Fruit fly (Drosophila melanogaster) whole organism, embryonic: ENCODE data around the gene CG7914.

ENCODE experiments used
- CG1024 ChIP-seq: fragments of 200-800 bp; sonication (Bioruptor generic); IDR thresholded peaks from 2 replicates; pipeline ENCODE4 v1.3.6; 2022; ENCODE audit warnings: missing biosample characterization, missing genetic modification characterization
- CG11093 ChIP-seq: fragments of 200-800 bp; sonication (Bioruptor generic); IDR thresholded peaks from 3 replicates; pipeline ENCODE4 v1.3.6; 2022; ENCODE audit warnings: missing biosample characterization, missing genetic modification characterization
- CG12104 ChIP-seq: fragments of 200-800 bp; sonication (Bioruptor generic); optimal IDR thresholded peaks from 3 replicates; lab custom pipeline; 2016; ENCODE audit warnings: missing biosample characterization, missing genetic modification characterization
- CG16863 ChIP-seq: fragments of 200-800 bp; sonication (Bioruptor generic); optimal IDR thresholded peaks from 3 replicates; lab custom pipeline; 2016; ENCODE audit warnings: missing biosample characterization, missing genetic modification characterization
- CG17385 ChIP-seq: fragments of 200-800 bp; sonication (Bioruptor generic); optimal IDR thresholded peaks from 3 replicates; lab custom pipeline; 2018; ENCODE audit warnings: missing biosample characterization, mild to moderate bottlenecking, missing genetic modification characterization
- CG17912 ChIP-seq: fragments of 200-800 bp; sonication (Bioruptor generic); optimal IDR thresholded peaks from 2 replicates; lab custom pipeline; 2018; ENCODE audit warnings: missing biosample characterization, mild to moderate bottlenecking, missing genetic modification characterization
- CG1832 ChIP-seq: fragments of 200-800 bp; sonication (Bioruptor generic); optimal IDR thresholded peaks from 2 replicates; lab custom pipeline; 2017; ENCODE audit warnings: missing biosample characterization, mild to moderate bottlenecking, missing genetic modification characterization, inconsistent platforms
- CG2120 ChIP-seq: fragments of 200-800 bp; sonication (Bioruptor generic); optimal IDR thresholded peaks from 3 replicates; lab custom pipeline; 2016; ENCODE audit warnings: missing biosample characterization, missing genetic modification characterization
- CG31441 ChIP-seq: fragments of 200-800 bp; sonication (Bioruptor generic); IDR thresholded peaks from 2 replicates; pipeline ENCODE4 v1.3.6; 2022; ENCODE audit warnings: missing biosample characterization, missing genetic modification characterization
- CG3407 ChIP-seq: fragments of 200-800 bp; sonication (Bioruptor generic); optimal IDR thresholded peaks from 2 replicates; lab custom pipeline; 2018; ENCODE audit warnings: missing biosample characterization, mild to moderate bottlenecking, missing genetic modification characterization
- CG42726 ChIP-seq: fragments of 200-800 bp; sonication (Bioruptor generic); IDR thresholded peaks from 2 replicates; pipeline ENCODE4 v1.3.6; 2022; ENCODE audit warnings: missing biosample characterization, missing genetic modification characterization; ENCODE audit not compliant: partially characterized antibody
- CG7271 ChIP-seq: fragments of 200-800 bp; sonication (Bioruptor generic); optimal IDR thresholded peaks from 2 replicates; lab custom pipeline; 2018; ENCODE audit warnings: missing biosample characterization, mild to moderate bottlenecking, missing genetic modification characterization, moderate library complexity
- CG8281 ChIP-seq: fragments of 200-800 bp; sonication (Bioruptor generic); optimal IDR thresholded peaks from 2 replicates; lab custom pipeline; 2018; ENCODE audit warnings: missing biosample characterization, mild to moderate bottlenecking, missing genetic modification characterization, moderate library complexity
- CG8290 ChIP-seq, 3 experiments: fragments of 200-800 bp; sonication (Bioruptor generic); optimal IDR thresholded peaks; 2 replicates each; lab custom pipeline; 2016 to 2019; ENCODE audit warnings: missing biosample characterization in 3 of 3, missing genetic modification characterization in 3 of 3, mild to moderate bottlenecking in 2 of 3, moderate library complexity in 1 of 3
- D19A ChIP-seq: fragments of 200-800 bp; optimal IDR thresholded peaks from 3 replicates; lab custom pipeline; 2019; ENCODE audit warnings: missing biosample characterization, mild to moderate bottlenecking, missing genetic modification characterization, moderate library complexity
- Dll ChIP-seq: fragments of 200-800 bp; sonication (Bioruptor generic); IDR thresholded peaks from 4 replicates; pipeline ENCODE4 v1.3.6; 2022; ENCODE audit warnings: missing biosample characterization, missing genetic modification characterization; ENCODE audit not compliant: partially characterized antibody
- Dp ChIP-seq: fragments of 200-800 bp; sonication (Bioruptor generic); optimal IDR thresholded peaks from 2 replicates; lab custom pipeline; 2018; ENCODE audit warnings: missing biosample characterization, mild to moderate bottlenecking, missing genetic modification characterization, moderate library complexity
- Ets97D ChIP-seq: fragments of 200-800 bp; sonication (Bioruptor generic); optimal IDR thresholded peaks from 3 replicates; lab custom pipeline; 2016; ENCODE audit warnings: missing biosample characterization, missing genetic modification characterization
- Gug ChIP-seq: fragments of 200-800 bp; sonication (Bioruptor generic); IDR thresholded peaks from 4 replicates; pipeline ENCODE4 v1.3.6; 2022; ENCODE audit warnings: missing biosample characterization, missing genetic modification characterization
- Hmr ChIP-seq: fragments of 200-800 bp; sonication (Bioruptor generic); optimal IDR thresholded peaks from 3 replicates; lab custom pipeline; 2017; ENCODE audit warnings: mild to moderate bottlenecking, missing biosample characterization, missing genetic modification reagents, missing genetic modification characterization
- Hr51 ChIP-seq, 2 experiments: fragments of 200-800 bp; sonication (Bioruptor generic); optimal IDR thresholded peaks; 2 replicates in 1 of 2; 3 replicates in 1 of 2; lab custom pipeline; 2016 to 2018; ENCODE audit warnings: missing biosample characterization in 2 of 2, missing genetic modification characterization in 2 of 2, mild to moderate bottlenecking in 1 of 2, moderate library complexity in 1 of 2
- Oli ChIP-seq: fragments of 200-800 bp; sonication (Bioruptor generic); optimal IDR thresholded peaks from 2 replicates; lab custom pipeline; 2018; ENCODE audit warnings: missing biosample characterization, mild to moderate bottlenecking, missing genetic modification characterization, moderate library complexity
- Trl ChIP-seq, 3 experiments: fragments of >200 bp in 2 of 3; fragments of 200-800 bp in 1 of 3; sonication (Bioruptor generic) in 1 of 3; optimal IDR thresholded peaks; 2 replicates in 1 of 3; 3 replicates in 2 of 3; lab custom pipeline; 2016 to 2017; ENCODE audit warnings: missing biosample characterization in 1 of 3, missing genetic modification characterization in 1 of 3
- Usf ChIP-seq: fragments of 200-800 bp; sonication (Bioruptor generic); optimal IDR thresholded peaks from 2 replicates; lab custom pipeline; 2017; ENCODE audit warnings: missing genotype, missing biosample characterization, missing genetic modification characterization
- ac ChIP-seq: fragments of 200-800 bp; sonication (Bioruptor generic); optimal IDR thresholded peaks from 3 replicates; lab custom pipeline; 2017; ENCODE audit warnings: missing biosample characterization, mild to moderate bottlenecking, missing genetic modification characterization
- ase ChIP-seq: fragments of 200-800 bp; sonication (Bioruptor generic); IDR thresholded peaks from 3 replicates; pipeline ENCODE4 v1.3.6; 2022; ENCODE audit warnings: missing biosample characterization, missing genetic modification characterization
- ato ChIP-seq: fragments of 200-800 bp; sonication (Bioruptor generic); IDR thresholded peaks from 2 replicates; pipeline ENCODE4 v1.3.6; 2022; ENCODE audit warnings: missing biosample characterization, missing genetic modification characterization; ENCODE audit not compliant: partially characterized antibody
- bsh ChIP-seq, 2 experiments: fragments of 200-800 bp; sonication (Bioruptor generic); optimal IDR thresholded peaks; 2 replicates each; lab custom pipeline; 2017 to 2018; ENCODE audit warnings: mild to moderate bottlenecking in 2 of 2, missing biosample characterization in 2 of 2, missing genetic modification characterization in 2 of 2, moderate library complexity in 1 of 2
- cad ChIP-seq: fragments of >200 bp; optimal IDR thresholded peaks from 2 replicates; lab custom pipeline; 2017; ENCODE audit warnings: missing biosample characterization, missing genetic modification characterization
- dmrt99B ChIP-seq: fragments of 200-800 bp; sonication (Bioruptor generic); optimal IDR thresholded peaks from 2 replicates; lab custom pipeline; 2018; ENCODE audit warnings: missing biosample characterization, mild to moderate bottlenecking, missing genetic modification characterization, moderate library complexity
- ems ChIP-seq: fragments of 200-800 bp; sonication (Bioruptor generic); optimal IDR thresholded peaks from 3 replicates; lab custom pipeline; 2016; ENCODE audit warnings: missing biosample characterization, missing genetic modification characterization
- eve ChIP-seq, 2 experiments: fragments of >200 bp; optimal IDR thresholded peaks; 2 replicates each; lab custom pipeline; 2017; ENCODE audit warnings: missing biosample characterization in 2 of 2, missing genetic modification characterization in 2 of 2
- ewg ChIP-seq: fragments of 200-800 bp; sonication (Bioruptor generic); optimal IDR thresholded peaks from 3 replicates; lab custom pipeline; 2017; ENCODE audit warnings: mild to moderate bottlenecking, missing biosample characterization, missing genetic modification reagents, missing genetic modification characterization
- hkb ChIP-seq, 2 experiments: fragments of 200-800 bp in 1 of 2; fragments of >200 bp in 1 of 2; sonication (Bioruptor generic) in 1 of 2; IDR thresholded peaks in 1 of 2; optimal IDR thresholded peaks in 1 of 2; 2 replicates each; pipeline versions ENCODE4 v1.3.6 to Lab custom; 2017 to 2022; ENCODE audit warnings: missing biosample characterization in 1 of 2, missing genetic modification characterization in 1 of 2
- ind ChIP-seq: fragments of 200-800 bp; sonication (Bioruptor generic); optimal IDR thresholded peaks from 3 replicates; lab custom pipeline; 2016; ENCODE audit warnings: missing biosample characterization, missing genetic modification characterization
- lmd ChIP-seq: fragments of 200-800 bp; sonication (Bioruptor generic); IDR thresholded peaks from 2 replicates; pipeline ENCODE4 v1.3.6; 2022; ENCODE audit warnings: missing biosample characterization, missing genetic modification characterization
- maf-S ChIP-seq: fragments of 200-800 bp; sonication (Bioruptor generic); optimal IDR thresholded peaks from 2 replicates; lab custom pipeline; 2016; ENCODE audit warnings: missing biosample characterization, missing genetic modification characterization
- mam ChIP-seq: fragments of 200-800 bp; sonication (Bioruptor generic); optimal IDR thresholded peaks from 3 replicates; lab custom pipeline; 2016; ENCODE audit warnings: missing biosample characterization, missing genetic modification characterization
- nerfin-2 ChIP-seq: fragments of 200-800 bp; sonication (Bioruptor generic); IDR thresholded peaks from 2 replicates; pipeline ENCODE4 v1.3.6; 2022; ENCODE audit warnings: missing biosample characterization, missing genetic modification characterization; ENCODE audit not compliant: partially characterized antibody
- pan ChIP-seq, 4 experiments: fragments of >200 bp in 3 of 4; fragments of 200-800 bp in 1 of 4; sonication (Bioruptor generic) in 1 of 4; optimal IDR thresholded peaks in 3 of 4; IDR thresholded peaks in 1 of 4; 2 replicates each; pipeline versions ENCODE4 v1.3.6 to Lab custom; 2017 to 2022; ENCODE audit warnings: missing biosample characterization in 2 of 4, missing genetic modification characterization in 2 of 4, mixed read lengths in 1 of 4
- pita ChIP-seq: fragments of 200-800 bp; sonication (Bioruptor generic); optimal IDR thresholded peaks from 2 replicates; lab custom pipeline; 2017; ENCODE audit warnings: missing biosample characterization, mild to moderate bottlenecking, missing genetic modification characterization
- seq ChIP-seq: fragments of 200-800 bp; sonication (Bioruptor generic); IDR thresholded peaks from 2 replicates; pipeline ENCODE4 v1.3.6; 2022; ENCODE audit warnings: missing biosample characterization, missing genetic modification characterization
- sisA ChIP-seq: fragments of 200-800 bp; sonication (Bioruptor generic); IDR thresholded peaks from 2 replicates; pipeline ENCODE4 v1.3.6; 2022; ENCODE audit warnings: missing biosample characterization, missing genetic modification characterization
- sr ChIP-seq: fragments of 200-800 bp; sonication (Bioruptor generic); IDR thresholded peaks from 3 replicates; pipeline ENCODE4 v1.3.6; 2022; ENCODE audit warnings: missing biosample characterization, missing genetic modification characterization
- wdn ChIP-seq: fragments of 200-800 bp; sonication (Bioruptor generic); IDR thresholded peaks from 2 replicates; pipeline ENCODE4 v1.3.6; 2022; ENCODE audit warnings: missing biosample characterization, missing genetic modification characterization
- wek ChIP-seq: fragments of 200-800 bp; sonication (Bioruptor generic); optimal IDR thresholded peaks from 3 replicates; lab custom pipeline; 2018; ENCODE audit warnings: missing biosample characterization, mild to moderate bottlenecking, missing genetic modification characterization, moderate library complexity

CG7914 gene

DNA sequence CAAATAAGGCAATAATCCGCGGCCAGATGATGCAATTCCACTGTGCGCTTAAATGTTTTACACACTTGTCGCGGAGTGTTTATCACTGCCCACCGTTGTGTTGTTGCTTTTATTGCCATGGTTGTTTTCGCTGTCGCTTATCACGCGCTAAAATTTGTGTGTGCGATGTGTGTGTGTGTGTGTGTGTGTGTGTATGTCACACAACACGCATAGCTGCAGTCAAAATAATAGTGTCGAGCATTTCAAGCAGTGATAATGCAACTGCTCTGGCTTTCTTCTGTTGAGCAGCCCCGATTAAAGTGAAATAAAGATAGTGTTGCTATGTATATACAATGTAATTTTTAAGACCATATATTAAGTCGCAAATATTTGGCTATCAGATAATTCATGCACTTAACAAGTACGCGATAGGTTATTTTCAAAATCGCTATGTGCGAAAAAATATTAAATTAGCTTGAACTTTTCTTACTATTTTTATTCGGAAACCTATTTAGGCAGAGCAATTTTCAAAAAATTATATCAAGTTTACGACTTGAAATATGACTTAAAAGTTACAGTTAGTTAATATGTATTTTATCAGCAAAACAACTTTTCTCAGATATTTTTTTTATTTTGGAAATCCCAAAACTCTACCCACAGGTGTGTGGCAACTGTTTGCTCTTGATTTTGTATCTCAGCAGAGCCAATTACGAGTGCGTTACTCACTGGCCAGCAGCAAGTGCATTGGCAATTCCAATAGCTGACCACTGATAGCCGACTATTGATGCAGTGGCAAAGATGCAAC, 26.9 kb downstream of the CG7914 start (continued):
- TF ChIP-seq Dp (GFP tag; lab: Kevin White, UChicago) (no peak), CG16863 (GFP tag; lab: Kevin White, UChicago) (peak; percentile 9), hkb (optimal IDR thresholded peaks at IDR 0.05; lab: Kevin White, UChicago) (no peak), hkb (GFP tag; IDR thresholded peaks at IDR 0.05; lab: Robert Waterston, UW) (no peak), dmrt99B (tag; lab: Kevin White, UChicago) (peak; percentile 70), bsh (GFP tag; optimal IDR thresholded peaks at IDR 0.05; lab: Kevin White, UChicago) (peak in 1 of 2 experiments; percentile 9), Hmr (GFP tag; lab: Kevin White, UChicago) (peak; percentile 51), Gug (GFP tag; lab: Robert Waterston, UW) (peak; percentile 22; the same call in 1 of the 4 replicates), CG42726 (GFP tag; lab: Robert Waterston, UW) (no peak), nerfin-2 (GFP tag; lab: Robert Waterston, UW) (no peak), CG17385 (GFP tag; lab: Kevin White, UChicago) (peak; percentile 52), eve (GFP tag; optimal IDR thresholded peaks at IDR 0.05; lab: Kevin White, UChicago) (peak in 1 of 2 experiments; percentile 46), ase (no peak; the same call in 2 of the 3 replicates), CG1024 (GFP tag; lab: Robert Waterston, UW) (no peak), ems (GFP tag; lab: Kevin White, UChicago) (no peak), sr (GFP tag; lab: Robert Waterston, UW) (no peak), ind (peak; percentile 35), CG12104 (GFP tag; lab: Kevin White, UChicago) (peak; percentile 41), ac (GFP tag; lab: Kevin White, UChicago) (no peak), CG11093 (GFP tag; lab: Robert Waterston, UW) (no peak), CG7271 (no peak), Hr51 (GFP tag; optimal IDR thresholded peaks at IDR 0.05; lab: Kevin White, UChicago) (peak in 1 of 2 experiments; percentile 68), Ets97D (GFP tag; lab: Kevin White, UChicago) (no peak), cad (GFP tag; lab: Kevin White, UChicago) (no peak), pan (optimal IDR thresholded peaks at IDR 0.05; lab: Kevin White, UChicago) (no peak), pan (GFP tag; optimal IDR thresholded peaks at IDR 0.05 in 1 of 2, IDR thresholded peaks at IDR 0.05 in 1 of 2) (no peak), CG8281 (peak; percentile 3), CG2120 (peak; percentile 56), pita (GFP tag; lab: Kevin White, UChicago) (no peak), Trl (optimal IDR thresholded peaks at IDR 0.05; lab: Kevin White, UChicago) (no peak), Trl (GFP tag; optimal IDR thresholded peaks at IDR 0.05; lab: Kevin White, UChicago) (no peak), Usf (GFP tag; lab: Kevin White, UChicago) (peak; percentile 8), Oli (peak; percentile 65), wdn (GFP tag; lab: Robert Waterston, UW) (peak; percentile 17; the same call in 1 of the 2 replicates), CG8290 (GFP tag; optimal IDR thresholded peaks at IDR 0.05; lab: Kevin White, UChicago) (no peak), CG8290 (tag; optimal IDR thresholded peaks at IDR 0.05; lab: Kevin White, UChicago) (peak in 1 of 2 experiments; percentile 61), D19A (tag; lab: Kevin White, UChicago) (peak; percentile 22), CG3407 (GFP tag; lab: Kevin White, UChicago) (no peak), sisA (GFP tag; lab: Robert Waterston, UW) (0 out of 2 replicates have a peak, but pooled peaks have one; percentile 18), CG17912 (no peak), lmd (GFP tag; lab: Robert Waterston, UW) (0 out of 2 replicates have a peak, but pooled peaks have one; percentile 18), ewg (GFP tag; lab: Kevin White, UChicago) (no peak), wek (GFP tag; lab: Kevin White, UChicago) (no peak), mam (GFP tag; lab: Kevin White, UChicago) (peak; percentile 42), CG1832 (no peak), maf-S (GFP tag; lab: Kevin White, UChicago) (no peak), CG31441 (GFP tag; lab: Robert Waterston, UW) (peak; percentile 47; the same call in 1 of the 2 replicates), Dll (no peak), seq (GFP tag; lab: Robert Waterston, UW) (no peak), ato (GFP tag; lab: Robert Waterston, UW) (no peak)
